Fruit fly (Drosophila melanogaster) whole organism, adult: Measurements from ENCODE around the gene RpS28b.

Source experiments
- CG11617 ChIP-seq: fragments of 200-800 bp; sonication (Bioruptor generic); optimal IDR thresholded peaks from 2 replicates; lab custom pipeline; 2017; ENCODE audit warnings: mild to moderate bottlenecking, missing biosample characterization, missing genetic modification reagents, missing genetic modification characterization
- CG12768 ChIP-seq: fragments of 200-800 bp; sonication (Bioruptor generic); optimal IDR thresholded peaks from 2 replicates; lab custom pipeline; 2017; ENCODE audit warnings: missing biosample characterization, missing genetic modification characterization, mild to moderate bottlenecking, moderate library complexity, missing genetic modification reagents
- CG14711 ChIP-seq: fragments of 200-800 bp; sonication (Bioruptor generic); optimal IDR thresholded peaks from 2 replicates; lab custom pipeline; 2018; ENCODE audit warnings: missing biosample characterization, mild to moderate bottlenecking, missing genetic modification characterization, moderate library complexity
- CG1620 ChIP-seq: fragments of 200-800 bp; sonication (Bioruptor generic); optimal IDR thresholded peaks from 2 replicates; lab custom pipeline; 2016; ENCODE audit warnings: missing biosample characterization, missing genetic modification characterization
- CG33017 ChIP-seq: fragments of 200-800 bp; sonication (Bioruptor generic); optimal IDR thresholded peaks from 2 replicates; lab custom pipeline; 2018; ENCODE audit warnings: missing biosample characterization, mild to moderate bottlenecking, missing genetic modification characterization, moderate library complexity
- CG5204 ChIP-seq: fragments of 200-800 bp; sonication (Bioruptor generic); optimal IDR thresholded peaks from 2 replicates; lab custom pipeline; 2016; ENCODE audit warnings: missing biosample characterization, missing genetic modification characterization
- CG7045 ChIP-seq: fragments of 200-800 bp; sonication (Bioruptor generic); optimal IDR thresholded peaks from 2 replicates; lab custom pipeline; 2017; ENCODE audit warnings: missing biosample characterization, mild to moderate bottlenecking, missing genetic modification characterization
- CG7101 ChIP-seq: fragments of 200-800 bp; sonication (Bioruptor generic); optimal IDR thresholded peaks from 2 replicates; lab custom pipeline; 2018; ENCODE audit warnings: missing biosample characterization, mild to moderate bottlenecking, missing genetic modification characterization, moderate library complexity
- Clk ChIP-seq: fragments of 200-800 bp; sonication (Bioruptor generic); optimal IDR thresholded peaks from 2 replicates; lab custom pipeline; 2017; ENCODE audit warnings: missing biosample characterization, missing genetic modification characterization
- Crg-1 ChIP-seq: fragments of 200-800 bp; sonication (Bioruptor generic); optimal IDR thresholded peaks from 2 replicates; lab custom pipeline; 2016; ENCODE audit warnings: missing biosample characterization, missing genetic modification characterization
- Hr96 ChIP-seq: fragments of 200-800 bp; sonication (Bioruptor generic); optimal IDR thresholded peaks from 2 replicates; lab custom pipeline; 2016; ENCODE audit warnings: missing biosample characterization, missing genetic modification characterization
- Mnt ChIP-seq: fragments of 200-800 bp; sonication (Bioruptor generic); optimal IDR thresholded peaks from 2 replicates; lab custom pipeline; 2016; ENCODE audit warnings: missing biosample characterization, mild to moderate bottlenecking, missing genetic modification characterization
- bab1 ChIP-seq: fragments of 200-800 bp; sonication (Bioruptor generic); optimal IDR thresholded peaks from 3 replicates; lab custom pipeline; 2019; ENCODE audit warnings: missing biosample characterization, mild to moderate bottlenecking, missing genetic modification characterization, moderate library complexity
- cic ChIP-seq: fragments of 200-800 bp; sonication (Bioruptor generic); optimal IDR thresholded peaks from 2 replicates; lab custom pipeline; 2017; ENCODE audit warnings: missing biosample characterization, mild to moderate bottlenecking, missing genetic modification characterization, moderate library complexity
- cnc ChIP-seq, 2 experiments: fragments of >200 bp; optimal IDR thresholded peaks; 2 replicates each; lab custom pipeline; 2017
- kay ChIP-seq: fragments of 200-800 bp; sonication (Bioruptor generic); peaks from one replicate; lab custom pipeline; 2016; ENCODE audit warnings: missing biosample characterization, missing genetic modification characterization, borderline replicate concordance
- ovo ChIP-seq: fragments of 200-800 bp; sonication (Bioruptor generic); optimal IDR thresholded peaks from 2 replicates; lab custom pipeline; 2016; ENCODE audit warnings: missing biosample characterization, missing genetic modification characterization
- pad ChIP-seq: fragments of 200-800 bp; sonication (Bioruptor generic); optimal IDR thresholded peaks from 3 replicates; lab custom pipeline; 2017; ENCODE audit warnings: missing biosample characterization, missing genetic modification characterization, mild to moderate bottlenecking, moderate library complexity, missing genetic modification reagents
- tj ChIP-seq: fragments of 200-800 bp; sonication (Bioruptor generic); optimal IDR thresholded peaks from 3 replicates; lab custom pipeline; 2017; ENCODE audit warnings: missing biosample characterization, mild to moderate bottlenecking, missing genetic modification characterization, moderate library complexity
- toe ChIP-seq: fragments of 200-800 bp; sonication (Bioruptor generic); optimal IDR thresholded peaks from 2 replicates; lab custom pipeline; 2016; ENCODE audit warnings: missing biosample characterization, missing genetic modification characterization

RpS28b gene

DNA sequence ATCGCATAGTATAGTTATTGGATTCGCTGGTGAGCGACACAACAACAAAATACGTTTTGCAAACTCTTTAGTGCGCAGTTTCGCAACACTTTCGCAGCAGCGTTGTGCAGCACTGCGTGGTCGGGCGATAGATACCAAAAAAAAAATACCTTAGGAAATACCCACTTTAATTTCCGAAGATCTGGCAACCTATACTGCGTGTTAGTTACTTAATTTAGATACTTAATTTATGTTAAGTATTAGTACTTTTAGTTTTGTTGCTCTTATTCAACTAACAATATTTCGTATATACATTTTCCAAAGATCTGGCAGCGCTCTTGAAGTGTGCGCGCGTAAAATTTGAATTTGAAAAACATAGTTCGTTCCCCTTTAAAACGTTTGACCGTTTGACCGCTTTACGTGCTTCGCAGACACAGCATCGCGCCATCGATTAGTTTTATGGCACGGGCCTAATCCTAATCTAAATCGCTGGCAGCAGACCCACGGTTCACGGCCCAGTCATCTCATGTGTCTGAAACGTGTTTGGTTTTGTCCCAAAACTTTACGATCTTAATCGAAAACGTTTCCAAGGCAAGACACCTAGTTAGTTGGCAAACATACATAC is 25.6 kb downstream of the RpS28b start, which contains the start of gene LPCAT:
LPCAT (minus strand) TSS at position 70 of the 604 bp plus-strand sequence.
- TF ChIP-seq CG5204 (GFP tag; lab: Kevin White, UChicago) (peak; percentile 66), pad (GFP tag; lab: Kevin White, UChicago) (peak; percentile 65), toe (GFP tag; lab: Kevin White, UChicago) (peak; percentile 81), kay (no peak), CG7101 (tag; lab: Kevin White, UChicago) (peak; percentile 80), CG33017 (tag; lab: Kevin White, UChicago) (peak; percentile 50), Crg-1 (GFP tag; lab: Kevin White, UChicago) (peak; percentile 82), Mnt (peak; percentile 73), CG12768 (GFP tag; lab: Kevin White, UChicago) (peak; percentile 56), CG7045 (GFP tag; lab: Kevin White, UChicago) (peak; percentile 20), Clk (GFP tag; lab: Kevin White, UChicago) (peak; percentile 60), cic (GFP tag; lab: Kevin White, UChicago) (peak; percentile 31), CG14711 (peak; percentile 84), cnc (optimal IDR thresholded peaks at IDR 0.05; lab: Kevin White, UChicago) (no peak), bab1 (GFP tag; lab: Kevin White, UChicago) (peak; percentile 90), CG11617 (GFP tag; lab: Kevin White, UChicago) (peak; percentile 40), tj (no peak), Hr96 (peak; percentile 87), ovo (peak; percentile 51), CG1620 (GFP tag; lab: Kevin White, UChicago) (peak; percentile 94)

DNA sequence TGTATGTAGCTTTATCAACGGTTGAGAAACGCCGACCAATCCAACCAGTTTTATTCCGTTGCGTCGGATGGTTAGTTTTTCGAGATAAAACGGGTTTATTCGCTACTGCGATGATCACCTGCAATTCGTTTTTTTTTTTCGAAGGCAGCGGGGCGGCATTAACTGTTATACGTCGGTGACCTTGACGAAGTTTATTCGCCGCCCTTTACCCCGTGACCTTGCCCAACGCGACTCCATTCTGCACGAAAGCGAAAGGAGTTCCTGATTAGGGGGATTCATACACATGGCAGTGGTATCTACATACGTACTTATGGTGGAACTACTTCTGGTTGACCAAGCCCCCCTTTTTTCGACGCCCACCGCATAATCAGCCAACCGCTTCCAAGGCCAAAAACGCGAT is 26.1 kb downstream of the RpS28b start:
- TF ChIP-seq toe (GFP tag; lab: Kevin White, UChicago) (no peak), CG1620 (GFP tag; lab: Kevin White, UChicago) (no peak), kay (no peak), CG7101 (tag; lab: Kevin White, UChicago) (no peak), Hr96 (no peak), Clk (GFP tag; lab: Kevin White, UChicago) (no peak), CG12768 (GFP tag; lab: Kevin White, UChicago) (no peak), bab1 (GFP tag; lab: Kevin White, UChicago) (no peak), CG33017 (tag; lab: Kevin White, UChicago) (no peak), CG14711 (no peak), cic (GFP tag; lab: Kevin White, UChicago) (no peak), CG11617 (GFP tag; lab: Kevin White, UChicago) (no peak), Mnt (no peak), cnc (optimal IDR thresholded peaks at IDR 0.05; lab: Kevin White, UChicago) (no peak), ovo (no peak), pad (GFP tag; lab: Kevin White, UChicago) (no peak), CG7045 (GFP tag; lab: Kevin White, UChicago) (no peak)

DNA sequence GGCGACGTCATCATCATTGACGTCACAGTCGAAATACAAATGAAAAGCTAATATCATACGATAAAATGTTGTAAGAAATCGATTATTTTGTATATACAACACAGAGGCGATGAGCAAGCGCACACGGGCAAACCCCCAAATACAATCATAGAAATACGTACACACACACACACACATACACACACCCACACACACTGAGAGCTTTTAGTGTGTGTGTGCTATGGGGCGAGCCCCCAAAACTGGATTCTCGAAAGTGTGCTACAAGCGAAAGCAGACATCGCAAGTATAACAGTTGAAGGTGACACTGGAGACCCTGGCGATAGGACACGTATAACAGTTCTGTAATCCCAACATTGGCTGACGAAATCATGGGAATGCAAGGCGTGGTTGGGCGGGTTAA is 27.4 kb downstream of the RpS28b start:
- TF ChIP-seq tj, result peak; percentile 20
- TF ChIP-seq Mnt, result no peak
- TF ChIP-seq bab1 (GFP tag; lab: Kevin White, UChicago), result peak; percentile 11
- TF ChIP-seq cic (GFP tag; lab: Kevin White, UChicago), result peak; percentile 23
- peak; percentile 3 for TF ChIP-seq pad (GFP tag; lab: Kevin White, UChicago)

DNA sequence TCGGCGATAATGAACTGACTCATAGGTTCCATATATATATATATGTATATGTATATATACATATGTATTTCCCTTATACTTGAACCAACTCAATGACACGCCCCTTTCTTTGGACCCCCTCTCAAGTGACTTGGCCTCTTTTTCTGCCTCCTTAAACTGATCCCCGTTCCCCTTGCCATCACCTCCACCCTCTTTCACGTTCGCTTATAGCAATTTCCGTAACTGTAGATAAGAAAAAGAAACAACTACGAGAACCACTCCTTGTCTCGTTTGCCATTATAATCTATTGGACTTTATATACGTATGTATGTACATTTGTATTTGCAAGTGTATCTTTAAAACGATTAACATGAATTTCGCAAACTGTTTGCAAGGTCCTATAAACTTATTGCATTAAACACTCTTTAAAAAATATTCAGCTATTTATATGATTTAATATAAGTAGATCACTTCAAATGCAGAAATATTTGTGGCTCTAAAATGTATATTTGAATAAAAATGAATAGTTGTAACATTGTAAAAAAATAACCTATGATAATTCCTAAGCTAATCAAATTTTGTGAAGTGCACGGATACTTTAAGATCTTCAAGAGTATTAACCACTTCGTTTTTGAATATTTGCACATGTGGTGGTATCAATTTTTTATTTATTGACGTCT is 28.4 kb downstream of the RpS28b start:
- no peak for TF ChIP-seq bab1 (GFP tag; lab: Kevin White, UChicago)
- TF ChIP-seq ovo, result peak; percentile 59
- TF ChIP-seq Hr96, result no peak
- TF ChIP-seq Clk (GFP tag; lab: Kevin White, UChicago), result no peak
- TF ChIP-seq CG14711, result peak; percentile 68
- TF ChIP-seq CG12768 (GFP tag; lab: Kevin White, UChicago), result peak; percentile 6
- TF ChIP-seq cic (GFP tag; lab: Kevin White, UChicago), result peak; percentile 34
- no peak for TF ChIP-seq Mnt
- peak; percentile 73 for TF ChIP-seq CG11617 (GFP tag; lab: Kevin White, UChicago)
- peak; percentile 60 for TF ChIP-seq pad (GFP tag; lab: Kevin White, UChicago)
- TF ChIP-seq tj, result no peak
- TF ChIP-seq CG5204 (GFP tag; lab: Kevin White, UChicago), result peak; percentile 48
- TF ChIP-seq CG1620 (GFP tag; lab: Kevin White, UChicago), result no peak
- peak; percentile 85 for TF ChIP-seq CG7101 (tag; lab: Kevin White, UChicago)
- TF ChIP-seq toe (GFP tag; lab: Kevin White, UChicago), result no peak
- peak; percentile 5 to 47 for TF ChIP-seq cnc (optimal IDR thresholded peaks at IDR 0.05; lab: Kevin White, UChicago)
- peak; percentile 36 for TF ChIP-seq CG7045 (GFP tag; lab: Kevin White, UChicago)
- peak; percentile 79 for TF ChIP-seq kay
- TF ChIP-seq Crg-1 (GFP tag; lab: Kevin White, UChicago), result peak; percentile 27
- peak; percentile 64 for TF ChIP-seq CG33017 (tag; lab: Kevin White, UChicago)

DNA sequence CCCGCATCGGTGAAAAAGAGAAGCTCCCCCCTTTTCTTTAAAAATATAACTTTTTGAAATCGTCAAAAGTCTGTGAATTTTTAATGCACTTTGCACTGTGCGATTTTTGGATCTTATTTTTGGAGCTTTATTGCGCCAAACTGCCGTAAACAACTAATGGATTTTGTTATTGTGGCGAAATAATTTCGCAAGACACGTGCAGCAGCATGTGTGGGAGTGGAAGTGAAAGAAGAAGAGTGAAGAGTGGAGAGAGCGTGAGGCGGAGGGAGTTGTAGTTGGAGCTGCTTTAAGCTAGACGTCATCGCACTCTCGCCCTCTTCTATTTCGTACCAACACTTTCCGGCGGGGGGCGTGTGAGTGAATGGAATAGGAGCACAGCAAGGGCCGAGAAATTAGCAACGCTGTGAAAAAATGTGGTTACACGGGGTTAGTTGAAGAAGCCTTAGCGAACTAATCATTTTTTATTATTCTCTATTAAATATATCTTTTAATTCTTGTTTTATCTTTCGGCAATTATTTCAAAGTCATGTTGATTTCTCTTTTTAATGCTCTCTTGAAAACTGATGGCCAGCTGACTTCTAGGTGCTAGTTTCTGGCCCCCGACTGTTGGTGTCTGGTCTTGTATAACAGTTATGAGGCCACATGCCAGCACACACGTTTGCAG is 29.1 kb downstream of the RpS28b start:
- TF ChIP-seq toe (GFP tag; lab: Kevin White, UChicago) (peak; percentile 64), ovo (peak; percentile 21), CG1620 (GFP tag; lab: Kevin White, UChicago) (peak; percentile 66), pad (GFP tag; lab: Kevin White, UChicago) (no peak), tj (peak; percentile 52), kay (peak; percentile 61), Mnt (peak; percentile 73), CG33017 (tag; lab: Kevin White, UChicago) (peak; percentile 85), CG7045 (GFP tag; lab: Kevin White, UChicago) (peak; percentile 85), bab1 (GFP tag; lab: Kevin White, UChicago) (peak; percentile 92), CG5204 (GFP tag; lab: Kevin White, UChicago) (peak; percentile 64), CG12768 (GFP tag; lab: Kevin White, UChicago) (peak; percentile 88), Clk (GFP tag; lab: Kevin White, UChicago) (peak; percentile 75), cnc (optimal IDR thresholded peaks at IDR 0.05; lab: Kevin White, UChicago) (no peak), CG14711 (peak; percentile 86), CG11617 (GFP tag; lab: Kevin White, UChicago) (peak; percentile 91), CG7101 (tag; lab: Kevin White, UChicago) (peak; percentile 93), Crg-1 (GFP tag; lab: Kevin White, UChicago) (peak; percentile 42), Hr96 (peak; percentile 63), cic (GFP tag; lab: Kevin White, UChicago) (no peak)
